Worm (Caenorhabditis elegans) whole organism, midembryonic: ENCODE data around the gene srh-239.

Experiments used
- T22C8.4 ChIP-seq: fragments of 200-800 bp; sonication (Bioruptor generic); IDR thresholded peaks from 2 replicates; pipeline ENCODE4 v1.3.6; 2022; ENCODE audit warnings: missing genetic modification characterization, missing compliant biosample characterization
- flt-1 ChIP-seq: fragments of 200-800 bp; sonication (Bioruptor generic); IDR thresholded peaks from 2 replicates; pipeline ENCODE4 v1.3.6; 2022; ENCODE audit warnings: missing genetic modification characterization, missing compliant biosample characterization
- klf-2 ChIP-seq: fragments of 200-800 bp; sonication (Bioruptor generic); conservative IDR thresholded peaks from 2 replicates; pipeline ENCODE4 v1.3.6; 2022; ENCODE audit warnings: missing genetic modification reagents, missing genetic modification characterization, missing compliant biosample characterization
- ref-1 ChIP-seq: fragments of 200-800 bp; sonication (Bioruptor generic); conservative IDR thresholded peaks from 2 replicates; pipeline ENCODE4 v1.3.6; 2022; ENCODE audit warnings: missing genetic modification reagents, missing genetic modification characterization, missing compliant biosample characterization
- tab-1 ChIP-seq: fragments of 200-800 bp; sonication (Bioruptor generic); IDR thresholded peaks from 2 replicates; pipeline ENCODE4 v1.3.6; 2022; ENCODE audit warnings: missing genetic modification characterization, missing compliant biosample characterization
- ztf-23 ChIP-seq: fragments of 200-800 bp; sonication (Bioruptor generic); IDR thresholded peaks from 2 replicates; pipeline ENCODE4 v1.3.6; 2022; ENCODE audit warnings: missing genetic modification reagents, missing genetic modification characterization, missing compliant biosample characterization

DNA sequence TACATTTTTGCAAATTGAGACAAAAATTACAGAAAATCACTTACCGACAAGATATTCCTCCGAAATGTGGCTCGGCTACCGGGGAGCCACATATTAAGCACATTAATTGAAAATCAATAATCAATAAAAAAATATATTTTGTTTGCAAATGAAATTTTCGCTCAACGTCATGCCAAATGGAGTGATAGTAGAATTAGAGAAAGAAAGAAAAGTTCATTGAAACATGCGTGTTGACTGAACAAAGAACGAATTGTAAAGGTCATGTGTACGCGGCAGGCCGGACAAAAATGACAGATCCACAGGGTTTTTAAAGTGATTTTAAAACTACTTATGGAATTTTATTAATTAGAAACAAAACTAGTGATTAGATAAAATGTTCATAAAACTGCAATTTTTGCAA is 38.0 kb downstream of the srh-239 start:
- TF ChIP-seq T22C8.4 (GFP tag; lab: Robert Waterston, UW) (no peak), flt-1 (GFP tag; lab: Robert Waterston, UW) (no peak), ref-1 (no peak), tab-1 (GFP tag; lab: Robert Waterston, UW) (no peak), klf-2 (GFP tag; lab: Robert Waterston, UW) (no peak), ztf-23 (GFP tag; lab: Robert Waterston, UW) (no peak)
